Fruit fly (Drosophila melanogaster) whole organism, embryonic: Measurements from ENCODE around the gene GABA-B-R3.

ENCODE experiments used
- ATbp ChIP-seq: fragments of 200-800 bp; sonication (Bioruptor generic); optimal IDR thresholded peaks from 2 replicates; lab custom pipeline; 2017; ENCODE audit warnings: missing biosample characterization, mild to moderate bottlenecking, missing genetic modification characterization, missing genetic modification reagents
- Bgb ChIP-seq: fragments of 200-800 bp; sonication (Bioruptor generic); IDR thresholded peaks from 2 replicates; pipeline ENCODE4 v1.3.6; 2022; ENCODE audit warnings: missing biosample characterization, missing genetic modification characterization; ENCODE audit not compliant: partially characterized antibody
- CG11695 ChIP-seq: fragments of 200-800 bp; sonication (Bioruptor generic); IDR thresholded peaks from 3 replicates; pipeline ENCODE4 v1.3.6; 2022; ENCODE audit warnings: missing biosample characterization, missing genetic modification characterization
- CG15269 ChIP-seq: fragments of 200-800 bp; sonication (Bioruptor generic); optimal IDR thresholded peaks from 2 replicates; lab custom pipeline; 2018; ENCODE audit warnings: missing biosample characterization, mild to moderate bottlenecking, missing genetic modification characterization, moderate library complexity
- CG18262 ChIP-seq: fragments of 200-800 bp; optimal IDR thresholded peaks from 3 replicates; lab custom pipeline; 2019; ENCODE audit warnings: missing biosample characterization, mild to moderate bottlenecking, missing genetic modification characterization, moderate library complexity
- CG1832 ChIP-seq: fragments of 200-800 bp; sonication (Bioruptor generic); optimal IDR thresholded peaks from 2 replicates; lab custom pipeline; 2017; ENCODE audit warnings: missing biosample characterization, mild to moderate bottlenecking, missing genetic modification characterization, inconsistent platforms
- CG2199 ChIP-seq: fragments of 200-800 bp; sonication (Bioruptor generic); IDR thresholded peaks from 3 replicates; pipeline ENCODE4 v1.3.6; 2022; ENCODE audit warnings: missing biosample characterization, missing genetic modification characterization
- CG2712 ChIP-seq: fragments of 200-800 bp; optimal IDR thresholded peaks from 3 replicates; lab custom pipeline; 2019; ENCODE audit warnings: missing biosample characterization, mild to moderate bottlenecking, missing genetic modification characterization, moderate library complexity
- CG31224 ChIP-seq: fragments of 200-800 bp; sonication (Bioruptor generic); IDR thresholded peaks from 2 replicates; pipeline ENCODE4 v1.3.6; 2022; ENCODE audit warnings: missing biosample characterization, missing genetic modification characterization
- CG31388 ChIP-seq: fragments of 200-800 bp; sonication (Bioruptor generic); optimal IDR thresholded peaks from 2 replicates; lab custom pipeline; 2016; ENCODE audit warnings: missing biosample characterization, missing genetic modification characterization
- CG4404 ChIP-seq: fragments of 200-800 bp; sonication (Bioruptor generic); IDR thresholded peaks from 2 replicates; pipeline ENCODE4 v1.3.6; 2022; ENCODE audit warnings: missing biosample characterization, missing genetic modification characterization
- CG6175 ChIP-seq: fragments of 200-800 bp; sonication (Bioruptor generic); IDR thresholded peaks from 3 replicates; pipeline ENCODE4 v1.3.6; 2022; ENCODE audit warnings: missing biosample characterization, missing genetic modification characterization
- CG6683 ChIP-seq: fragments of 200-800 bp; sonication (Bioruptor generic); optimal IDR thresholded peaks from 2 replicates; lab custom pipeline; 2017; ENCODE audit warnings: missing biosample characterization, mild to moderate bottlenecking, missing genetic modification characterization, missing genetic modification reagents
- CG7987 ChIP-seq: fragments of 200-800 bp; sonication (Bioruptor generic); optimal IDR thresholded peaks from 2 replicates; lab custom pipeline; 2018; ENCODE audit warnings: missing biosample characterization, mild to moderate bottlenecking, missing genetic modification characterization, moderate library complexity
- CG8765 ChIP-seq: fragments of 200-800 bp; sonication (Bioruptor generic); IDR thresholded peaks from 2 replicates; pipeline ENCODE4 v1.3.6; 2022; ENCODE audit warnings: missing biosample characterization, missing genetic modification characterization
- CG9797 ChIP-seq: fragments of 200-800 bp; sonication (Bioruptor generic); optimal IDR thresholded peaks from 3 replicates; lab custom pipeline; 2018; ENCODE audit warnings: missing biosample characterization, mild to moderate bottlenecking, missing genetic modification characterization
- Deaf1 ChIP-seq: fragments of 200-800 bp; optimal IDR thresholded peaks from 3 replicates; lab custom pipeline; 2019; ENCODE audit warnings: missing biosample characterization, mild to moderate bottlenecking, missing genetic modification characterization, moderate library complexity
- Dip2 ChIP-seq: fragments of 200-800 bp; sonication (Bioruptor generic); IDR thresholded peaks from 2 replicates; pipeline ENCODE4 v1.3.6; 2022; ENCODE audit warnings: missing biosample characterization, missing genetic modification characterization
- Dll ChIP-seq: fragments of 200-800 bp; sonication (Bioruptor generic); IDR thresholded peaks from 4 replicates; pipeline ENCODE4 v1.3.6; 2022; ENCODE audit warnings: missing biosample characterization, missing genetic modification characterization; ENCODE audit not compliant: partially characterized antibody
- Ets65A ChIP-seq: fragments of 200-800 bp; sonication (Bioruptor generic); peaks from one replicate; lab custom pipeline; 2016; ENCODE audit warnings: missing biosample characterization, missing genetic modification characterization
- H15 ChIP-seq: fragments of 200-800 bp; sonication (Bioruptor generic); IDR thresholded peaks from 3 replicates; pipeline ENCODE4 v1.3.6; 2022; ENCODE audit warnings: missing biosample characterization, missing genetic modification characterization
- HLH54F ChIP-seq: fragments of 200-800 bp; sonication (Bioruptor generic); optimal IDR thresholded peaks from 3 replicates; lab custom pipeline; 2016; ENCODE audit warnings: missing biosample characterization, missing genetic modification characterization
- HmgZ ChIP-seq: fragments of 200-800 bp; sonication (Bioruptor generic); optimal IDR thresholded peaks from 2 replicates; lab custom pipeline; 2018; ENCODE audit warnings: missing biosample characterization, mild to moderate bottlenecking, missing genetic modification characterization
- Hsf ChIP-seq: fragments of 200-800 bp; sonication (Bioruptor generic); optimal IDR thresholded peaks from 3 replicates; lab custom pipeline; 2016; ENCODE audit warnings: missing biosample characterization, missing genetic modification characterization
- Max ChIP-seq: fragments of 200-800 bp; sonication (Bioruptor generic); optimal IDR thresholded peaks from 2 replicates; lab custom pipeline; 2016; ENCODE audit warnings: missing biosample characterization, mild to moderate bottlenecking, missing genetic modification characterization
- Med ChIP-seq: fragments of 200-800 bp; sonication (Bioruptor generic); peaks from one replicate; lab custom pipeline; 2016; ENCODE audit warnings: missing biosample characterization, missing genetic modification characterization, mild to moderate bottlenecking, inconsistent platforms, moderate library complexity
- Sox102F ChIP-seq: fragments of 200-800 bp; sonication (Bioruptor generic); optimal IDR thresholded peaks from 2 replicates; lab custom pipeline; 2018; ENCODE audit warnings: missing biosample characterization, mild to moderate bottlenecking, missing genetic modification characterization, moderate library complexity
- Trl ChIP-seq, 3 experiments: fragments of >200 bp in 2 of 3; fragments of 200-800 bp in 1 of 3; sonication (Bioruptor generic) in 1 of 3; optimal IDR thresholded peaks; 2 replicates in 1 of 3; 3 replicates in 2 of 3; lab custom pipeline; 2016 to 2017; ENCODE audit warnings: missing biosample characterization in 1 of 3, missing genetic modification characterization in 1 of 3
- Xrp1 ChIP-seq: fragments of 200-800 bp; sonication (Bioruptor generic); IDR thresholded peaks from 2 replicates; pipeline ENCODE4 v1.3.6; 2022; ENCODE audit warnings: missing biosample characterization, missing genetic modification characterization
- ato ChIP-seq: fragments of 200-800 bp; sonication (Bioruptor generic); IDR thresholded peaks from 2 replicates; pipeline ENCODE4 v1.3.6; 2022; ENCODE audit warnings: missing biosample characterization, missing genetic modification characterization; ENCODE audit not compliant: partially characterized antibody
- ems ChIP-seq: fragments of 200-800 bp; sonication (Bioruptor generic); optimal IDR thresholded peaks from 3 replicates; lab custom pipeline; 2016; ENCODE audit warnings: missing biosample characterization, missing genetic modification characterization
- esg ChIP-seq: fragments of 200-800 bp; sonication (Bioruptor generic); conservative IDR thresholded peaks from 2 replicates; pipeline ENCODE4 v1.3.6; 2022; ENCODE audit warnings: missing biosample characterization, missing genetic modification characterization
- fd3F ChIP-seq: fragments of 200-800 bp; sonication (Bioruptor generic); optimal IDR thresholded peaks from 2 replicates; lab custom pipeline; 2018; ENCODE audit warnings: missing biosample characterization, mild to moderate bottlenecking, missing genetic modification characterization, moderate library complexity
- gcm ChIP-seq: fragments of 200-800 bp; sonication (Bioruptor generic); optimal IDR thresholded peaks from 2 replicates; lab custom pipeline; 2019; ENCODE audit warnings: missing biosample characterization, mild to moderate bottlenecking, missing genetic modification characterization, moderate library complexity
- gsb ChIP-seq: fragments of 200-800 bp; sonication (Bioruptor generic); IDR thresholded peaks from 2 replicates; pipeline ENCODE4 v1.3.6; 2022; ENCODE audit warnings: missing biosample characterization, missing genetic modification characterization
- hth ChIP-seq: fragments of >200 bp; optimal IDR thresholded peaks from 2 replicates; lab custom pipeline; 2017; ENCODE audit warnings: inconsistent platforms
- ken ChIP-seq: fragments of 200-800 bp; sonication (Bioruptor generic); IDR thresholded peaks from 3 replicates; pipeline ENCODE4 v1.3.6; 2022; ENCODE audit warnings: missing biosample characterization, missing genetic modification characterization
- lilli ChIP-seq: fragments of 200-800 bp; sonication (Bioruptor generic); optimal IDR thresholded peaks from 3 replicates; lab custom pipeline; 2016; ENCODE audit warnings: missing biosample characterization, missing genetic modification characterization
- org-1 ChIP-seq: fragments of 200-800 bp; sonication (Bioruptor generic); optimal IDR thresholded peaks from 2 replicates; lab custom pipeline; 2017; ENCODE audit warnings: missing biosample characterization, missing genetic modification characterization
- p53 ChIP-seq: fragments of 200-800 bp; sonication (Bioruptor generic); optimal IDR thresholded peaks from 2 replicates; lab custom pipeline; 2016; ENCODE audit warnings: missing biosample characterization, missing genetic modification characterization
- pan ChIP-seq, 4 experiments: fragments of >200 bp in 3 of 4; fragments of 200-800 bp in 1 of 4; sonication (Bioruptor generic) in 1 of 4; optimal IDR thresholded peaks in 3 of 4; IDR thresholded peaks in 1 of 4; 2 replicates each; pipeline versions ENCODE4 v1.3.6 to Lab custom; 2017 to 2022; ENCODE audit warnings: missing biosample characterization in 2 of 4, missing genetic modification characterization in 2 of 4, mixed read lengths in 1 of 4
- prd ChIP-seq, 3 experiments: fragments of >200 bp in 2 of 3; fragments of 200-800 bp in 1 of 3; sonication (Bioruptor generic) in 1 of 3; optimal IDR thresholded peaks in 2 of 3; IDR thresholded peaks in 1 of 3; 2 replicates in 2 of 3; 3 replicates in 1 of 3; pipeline versions ENCODE4 v1.3.6 to Lab custom; 2017 to 2022; ENCODE audit warnings: missing biosample characterization in 1 of 3, missing genetic modification characterization in 1 of 3
- rib ChIP-seq: fragments of 200-800 bp; sonication (Bioruptor generic); IDR thresholded peaks from 2 replicates; pipeline ENCODE4 v1.3.6; 2022; ENCODE audit warnings: missing biosample characterization, missing genetic modification characterization
- schlank ChIP-seq: fragments of 200-800 bp; sonication (Bioruptor generic); optimal IDR thresholded peaks from 2 replicates; lab custom pipeline; 2018; ENCODE audit warnings: missing biosample characterization, mild to moderate bottlenecking, missing genetic modification characterization
- sens ChIP-seq: fragments of 200-800 bp; sonication (Bioruptor generic); peaks from one replicate; lab custom pipeline; 2016; ENCODE audit warnings: missing biosample characterization, missing genetic modification characterization
- sisA ChIP-seq: fragments of 200-800 bp; sonication (Bioruptor generic); IDR thresholded peaks from 2 replicates; pipeline ENCODE4 v1.3.6; 2022; ENCODE audit warnings: missing biosample characterization, missing genetic modification characterization
- ssp ChIP-seq: fragments of 200-800 bp; sonication (Bioruptor generic); IDR thresholded peaks from 2 replicates; pipeline ENCODE4 v1.3.6; 2022; ENCODE audit warnings: missing biosample characterization, missing genetic modification characterization
- tin ChIP-seq: fragments of 200-800 bp; sonication (Bioruptor generic); optimal IDR thresholded peaks from 3 replicates; lab custom pipeline; 2016; ENCODE audit warnings: missing biosample characterization, missing genetic modification characterization
- wek ChIP-seq: fragments of 200-800 bp; sonication (Bioruptor generic); optimal IDR thresholded peaks from 3 replicates; lab custom pipeline; 2018; ENCODE audit warnings: missing biosample characterization, mild to moderate bottlenecking, missing genetic modification characterization, moderate library complexity
- zfh2 ChIP-seq: fragments of 200-800 bp; sonication (Bioruptor generic); optimal IDR thresholded peaks from 2 replicates; lab custom pipeline; 2016; ENCODE audit warnings: missing biosample characterization, missing genetic modification characterization

Gene GABA-B-R3

dm6 chr2L:705216-705615 lies 44.5 kb upstream of the GABA-B-R3 start (continued):
- TF ChIP-seq HmgZ (tag; lab: Kevin White, UChicago), result no peak
- no peak for TF ChIP-seq tin
- TF ChIP-seq CG15269 (tag; lab: Kevin White, UChicago), result no peak
- no peak for TF ChIP-seq schlank (tag; lab: Kevin White, UChicago)
- TF ChIP-seq fd3F, result no peak
- TF ChIP-seq esg (GFP tag; lab: Robert Waterston, UW), result 0 out of 2 replicates have a peak, but pooled peaks have one; percentile 16
- no peak for TF ChIP-seq ato (GFP tag; lab: Robert Waterston, UW)
- TF ChIP-seq CG6175 (GFP tag; lab: Robert Waterston, UW), result no peak
- no peak for TF ChIP-seq Ets65A (GFP tag; lab: Kevin White, UChicago)
- no peak for TF ChIP-seq gcm (GFP tag; lab: Kevin White, UChicago)
- TF ChIP-seq Bgb, result no peak
- peak; percentile 44 for TF ChIP-seq Sox102F (GFP tag; lab: Kevin White, UChicago)
- TF ChIP-seq ATbp (GFP tag; lab: Kevin White, UChicago), result peak; percentile 22
- no peak for TF ChIP-seq org-1 (GFP tag; lab: Kevin White, UChicago)
- TF ChIP-seq CG7987 (GFP tag; lab: Kevin White, UChicago), result no peak
- no peak for TF ChIP-seq CG6683
- TF ChIP-seq Hsf (GFP tag; lab: Kevin White, UChicago), result no peak
- no peak for TF ChIP-seq H15 (GFP tag; lab: Robert Waterston, UW)
- no peak for TF ChIP-seq CG4404 (GFP tag; lab: Robert Waterston, UW)
- TF ChIP-seq prd (optimal IDR thresholded peaks at IDR 0.05; lab: Kevin White, UChicago), result no peak
- no peak for TF ChIP-seq prd (GFP tag; IDR thresholded peaks at IDR 0.05; lab: Robert Waterston, UW)
- no peak for TF ChIP-seq Deaf1 (tag; lab: Kevin White, UChicago)
- no peak for TF ChIP-seq ems (GFP tag; lab: Kevin White, UChicago)
- 0 out of 3 replicates have a peak, but pooled peaks have one; percentile 28 for TF ChIP-seq ken (GFP tag; lab: Robert Waterston, UW)
- no peak for TF ChIP-seq CG11695 (GFP tag; lab: Robert Waterston, UW)
- no peak for TF ChIP-seq zfh2 (GFP tag; lab: Kevin White, UChicago)
- no peak for TF ChIP-seq Dll (GFP tag; lab: Robert Waterston, UW)
- TF ChIP-seq CG31388 (GFP tag; lab: Kevin White, UChicago), result no peak
- TF ChIP-seq rib (GFP tag; lab: Robert Waterston, UW), result no peak
- no peak for TF ChIP-seq lilli (GFP tag; lab: Kevin White, UChicago)
- TF ChIP-seq Med (GFP tag; lab: Kevin White, UChicago), result no peak
- TF ChIP-seq CG2199, result no peak
- no peak for TF ChIP-seq HLH54F (GFP tag; lab: Kevin White, UChicago)
- no peak for TF ChIP-seq Dip2
- no peak for TF ChIP-seq ssp (GFP tag; lab: Robert Waterston, UW)
- TF ChIP-seq CG9797 (GFP tag; lab: Kevin White, UChicago), result no peak
- no peak for TF ChIP-seq Max (GFP tag; lab: Kevin White, UChicago)
- TF ChIP-seq CG2712, result peak; percentile 8
- no peak for TF ChIP-seq gsb (GFP tag; lab: Robert Waterston, UW)
- peak; percentile 19 for TF ChIP-seq CG18262
- TF ChIP-seq pan (optimal IDR thresholded peaks at IDR 0.05; lab: Kevin White, UChicago), result no peak
- no peak for TF ChIP-seq pan (GFP tag; optimal IDR thresholded peaks at IDR 0.05 in 1 of 2, IDR thresholded peaks at IDR 0.05 in 1 of 2)
- TF ChIP-seq wek (GFP tag; lab: Kevin White, UChicago), result no peak
- no peak for TF ChIP-seq p53 (GFP tag; lab: Kevin White, UChicago)
- peak; percentile 68 for TF ChIP-seq sens (GFP tag; lab: Kevin White, UChicago)
- no peak for TF ChIP-seq sisA (GFP tag; lab: Robert Waterston, UW)
- peak; percentile 36; the same call in 1 of the 2 replicates for TF ChIP-seq Xrp1
- TF ChIP-seq CG31224 (GFP tag; lab: Robert Waterston, UW), result no peak
- no peak for TF ChIP-seq Trl (optimal IDR thresholded peaks at IDR 0.05; lab: Kevin White, UChicago)
- no peak for TF ChIP-seq Trl (GFP tag; optimal IDR thresholded peaks at IDR 0.05; lab: Kevin White, UChicago)
- TF ChIP-seq CG8765 (GFP tag; lab: Robert Waterston, UW), result no peak
- no peak for TF ChIP-seq hth (lab: Kevin White, UChicago)
- TF ChIP-seq CG1832 (GFP tag; lab: Kevin White, UChicago), result no peak
